Fruit fly (Drosophila melanogaster): ENCODE measurements around the gene Mst84Da.
A peak's percentile ranks its signal among the peaks of the same experiment; 100 is the strongest.

Gene Mst84Da

DNA sequence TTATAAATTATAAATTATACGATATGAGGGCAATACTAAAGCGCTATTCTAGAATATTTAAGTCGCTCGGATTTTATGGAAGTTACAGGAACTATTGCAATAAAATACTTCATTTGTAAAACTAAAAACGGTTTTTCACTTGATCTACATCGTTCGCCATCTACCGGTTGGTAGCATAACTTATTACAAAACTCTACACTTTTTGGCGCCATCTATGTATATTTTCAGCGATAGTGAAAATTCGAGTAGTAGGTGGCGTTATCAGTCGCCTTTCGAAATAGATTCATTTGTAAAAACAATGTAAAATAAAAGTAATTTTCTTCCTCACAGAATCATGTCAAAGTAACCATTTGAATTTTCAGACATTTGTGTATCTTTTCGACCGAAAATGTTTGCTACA lies 19.2 kb upstream of the Mst84Da start, which contains the start of gene nxf4 (continued):
- no peak for TF ChIP-seq CG17568 (GFP tag; optimal IDR thresholded peaks at IDR 0.05)
- TF ChIP-seq insv (GFP tag; optimal IDR thresholded peaks at IDR 0.05) = peak in 1 of 2 experiments; percentile 64
- peak; percentile 23 for TF ChIP-seq nau (GFP tag; optimal IDR thresholded peaks at IDR 0.05)
- TF ChIP-seq sens (GFP tag) = peak; percentile 92
- TF ChIP-seq CG5245 (GFP tag; optimal IDR thresholded peaks at IDR 0.05) = peak; percentile 79
- TF ChIP-seq ci (GFP tag; IDR thresholded peaks at IDR 0.05) = peak; percentile 76
- no peak for TF ChIP-seq pan (optimal IDR thresholded peaks at IDR 0.05)
- TF ChIP-seq pan (GFP tag; optimal IDR thresholded peaks at IDR 0.05 in 1 of 2, IDR thresholded peaks at IDR 0.05 in 1 of 2) = peak in 1 of 2 experiments; percentile 60
- peak; percentile 55; the same call in 1 of the 2 replicates for TF ChIP-seq al (GFP tag; IDR thresholded peaks at IDR 0.05)
- TF ChIP-seq Hey (tag; optimal IDR thresholded peaks at IDR 0.05) = no peak
- peak; percentile 85 for TF ChIP-seq az2 (GFP tag; optimal IDR thresholded peaks at IDR 0.05)
- TF ChIP-seq Dek (tag; optimal IDR thresholded peaks at IDR 0.05) = peak; percentile 54
- peak; percentile 41 for TF ChIP-seq CG3281 (GFP tag; optimal IDR thresholded peaks at IDR 0.05)
- no peak for TF ChIP-seq tap (tag; optimal IDR thresholded peaks at IDR 0.05)
- no peak for TF ChIP-seq CG18262 (tag; optimal IDR thresholded peaks at IDR 0.05)
- TF ChIP-seq CG17385 (GFP tag; optimal IDR thresholded peaks at IDR 0.05) = peak; percentile 22
- no peak for TF ChIP-seq CG10565 (GFP tag; optimal IDR thresholded peaks at IDR 0.05)
- no peak for TF ChIP-seq toy (GFP tag; IDR thresholded peaks at IDR 0.05)
- TF ChIP-seq CG14014 (GFP tag; IDR thresholded peaks at IDR 0.05) = peak; percentile 62; the same call in 1 of the 2 replicates
- no peak for TF ChIP-seq CG15479 (GFP tag; optimal IDR thresholded peaks at IDR 0.05)
- TF ChIP-seq Side (GFP tag; optimal IDR thresholded peaks at IDR 0.05) = peak; percentile 81
- no peak for TF ChIP-seq CG10321 (GFP tag; IDR thresholded peaks at IDR 0.05)
- TF ChIP-seq otp (GFP tag; IDR thresholded peaks at IDR 0.05) = peak; percentile 52; the same call in 1 of the 3 replicates
- TF ChIP-seq CG34376 (GFP tag; optimal IDR thresholded peaks at IDR 0.05) = no peak
- TF ChIP-seq gro (GFP tag; optimal IDR thresholded peaks at IDR 0.05) = peak; percentile 73
- peak; percentile 67 for TF ChIP-seq Bdp1 (GFP tag; optimal IDR thresholded peaks at IDR 0.05)
- peak; percentile 76 for TF ChIP-seq PHDP (tag; optimal IDR thresholded peaks at IDR 0.05)
- no peak for TF ChIP-seq CG6683 (GFP tag; optimal IDR thresholded peaks at IDR 0.05)
- peak; percentile 70 for TF ChIP-seq hkb (optimal IDR thresholded peaks at IDR 0.05)
- TF ChIP-seq hkb (GFP tag; IDR thresholded peaks at IDR 0.05) = no peak
- peak; percentile 56 for TF ChIP-seq CG17328 (GFP tag; IDR thresholded peaks at IDR 0.05)
- peak; percentile 34 for TF ChIP-seq CG1529 (GFP tag; optimal IDR thresholded peaks at IDR 0.05)
- no peak for TF ChIP-seq Deaf1 (tag; optimal IDR thresholded peaks at IDR 0.05)
- no peak for TF ChIP-seq br (optimal IDR thresholded peaks at IDR 0.05)
- TF ChIP-seq esg (GFP tag; conservative IDR thresholded peaks at IDR 0.05) = peak; percentile 28; the same call in 1 of the 2 replicates
- no peak for TF ChIP-seq Fer1 (GFP tag; optimal IDR thresholded peaks at IDR 0.05)
- TF ChIP-seq vfl (GFP tag; optimal IDR thresholded peaks at IDR 0.05) = peak; percentile 21
- TF ChIP-seq GATAe (GFP tag; conservative IDR thresholded peaks at IDR 0.05) = 0 out of 2 replicates have a peak, but pooled peaks have one; percentile 32
- TF ChIP-seq unpg (GFP tag; optimal IDR thresholded peaks at IDR 0.05) = no peak
- peak; percentile 32 for TF ChIP-seq dmrt99B (tag; optimal IDR thresholded peaks at IDR 0.05)
- peak; percentile 52 for TF ChIP-seq CG9727 (GFP tag; optimal IDR thresholded peaks at IDR 0.05)
- peak; percentile 31; the same call in 1 of the 2 replicates for TF ChIP-seq CG43689 (GFP tag; IDR thresholded peaks at IDR 0.05)
- peak; percentile 49; the same call in 1 of the 3 replicates for TF ChIP-seq CG16813 (GFP tag; IDR thresholded peaks at IDR 0.05; ENCODE audit: partially characterized antibody)
- TF ChIP-seq NFAT (GFP tag; IDR thresholded peaks at IDR 0.05) = peak; percentile 79
- TF ChIP-seq fd64A (GFP tag; optimal IDR thresholded peaks at IDR 0.05) = no peak
- TF ChIP-seq MESR4 (GFP tag; optimal IDR thresholded peaks at IDR 0.05) = no peak
- TF ChIP-seq tna (GFP tag; IDR thresholded peaks at IDR 0.05; ENCODE audit: partially characterized antibody) = no peak
- no peak for TF ChIP-seq CG3995 (GFP tag; optimal IDR thresholded peaks at IDR 0.05)
- no peak for TF ChIP-seq seq (GFP tag; IDR thresholded peaks at IDR 0.05)
- peak; percentile 34 for TF ChIP-seq CG8359 (GFP tag; optimal IDR thresholded peaks at IDR 0.05; ENCODE audit: borderline replicate concordance)
- peak; percentile 64 for TF ChIP-seq jumu (GFP tag; optimal IDR thresholded peaks at IDR 0.05)
- TF ChIP-seq CG16779 (GFP tag; IDR thresholded peaks at IDR 0.05) = no peak
